Fruit fly (Drosophila melanogaster): ENCODE measurements around the gene eIF4EHP.
A peak's percentile ranks its signal among the peaks of the same experiment; 100 is the strongest.

eIF4EHP gene

dm6 chr3R:24031825-24032523 is 76.8 kb downstream of the eIF4EHP start, which contains the start of the genes KrT95D and Mettl3 (continued):
- TF ChIP-seq CG30020 (tag; optimal IDR thresholded peaks at IDR 0.05) (peak; percentile 37), hkb (optimal IDR thresholded peaks at IDR 0.05) (peak; percentile 32), hkb (GFP tag; IDR thresholded peaks at IDR 0.05) (no peak), zen (tag; optimal IDR thresholded peaks at IDR 0.05) (peak; percentile 0), CoRest (tag; optimal IDR thresholded peaks at IDR 0.05) (peak; percentile 41), Sox102F (GFP tag; optimal IDR thresholded peaks at IDR 0.05) (no peak), Med (GFP tag) (peak; percentile 81), Pdp1 (GFP tag; optimal IDR thresholded peaks at IDR 0.05) (peak; percentile 2 to 32), phol (tag; optimal IDR thresholded peaks at IDR 0.05) (peak; percentile 56), CG32772 (GFP tag; IDR thresholded peaks at IDR 0.05) (peak; percentile 59), CHES-1-like (GFP tag; optimal IDR thresholded peaks at IDR 0.05) (peak; percentile 65), gro (GFP tag; optimal IDR thresholded peaks at IDR 0.05) (peak; percentile 22), CG6689 (GFP tag; IDR thresholded peaks at IDR 0.05) (0 out of 2 replicates have a peak, but pooled peaks have one; percentile 4), CG12104 (GFP tag; optimal IDR thresholded peaks at IDR 0.05) (no peak), Bgb (GFP tag; IDR thresholded peaks at IDR 0.05; ENCODE audit: partially characterized antibody) (peak; percentile 38; the same call in 1 of the 2 replicates), CG30403 (GFP tag; optimal IDR thresholded peaks at IDR 0.05) (peak; percentile 10), YL-1 (GFP tag; optimal IDR thresholded peaks at IDR 0.05) (peak; percentile 28), Nf-YB (GFP tag; optimal IDR thresholded peaks at IDR 0.05) (peak; percentile 23), CG17186 (GFP tag; optimal IDR thresholded peaks at IDR 0.05) (peak; percentile 38), Sry-δ (GFP tag; optimal IDR thresholded peaks at IDR 0.05) (peak; percentile 37), Dad (GFP tag; optimal IDR thresholded peaks at IDR 0.05) (peak; percentile 10), pzg (GFP tag; optimal IDR thresholded peaks at IDR 0.05) (peak; percentile 80), CG6813 (GFP tag; optimal IDR thresholded peaks at IDR 0.05) (no peak), CG16863 (GFP tag; optimal IDR thresholded peaks at IDR 0.05) (no peak), CG2199 (GFP tag; IDR thresholded peaks at IDR 0.05) (0 out of 3 replicates have a peak, but pooled peaks have one; percentile 21), Hsf (GFP tag; optimal IDR thresholded peaks at IDR 0.05) (peak; percentile 4), sens (GFP tag) (peak; percentile 83), Rfx (GFP tag; IDR thresholded peaks at IDR 0.05) (peak; percentile 8), Deaf1 (tag; optimal IDR thresholded peaks at IDR 0.05) (no peak), scrt (GFP tag; optimal IDR thresholded peaks at IDR 0.05) (peak; percentile 81), ara (GFP tag; IDR thresholded peaks at IDR 0.05) (0 out of 2 replicates have a peak, but pooled peaks have one; percentile 17), Sin3A (optimal IDR thresholded peaks at IDR 0.05) (peak; percentile 81), CG14710 (tag; optimal IDR thresholded peaks at IDR 0.05) (peak; percentile 72), danr (GFP tag; IDR thresholded peaks at IDR 0.05) (no peak), insv (GFP tag; optimal IDR thresholded peaks at IDR 0.05) (peak in 1 of 2 experiments; percentile 22), Stat92E (GFP tag; optimal IDR thresholded peaks at IDR 0.05) (peak in 1 of 3 experiments; percentile 47), CG9727 (GFP tag; optimal IDR thresholded peaks at IDR 0.05) (no peak), CG14860 (GFP tag; IDR thresholded peaks at IDR 0.05; ENCODE audit: partially characterized antibody) (0 out of 3 replicates have a peak, but pooled peaks have one; percentile 35), CG4424 (GFP tag; optimal IDR thresholded peaks at IDR 0.05) (peak; percentile 25), fd96Cb (tag; optimal IDR thresholded peaks at IDR 0.05) (no peak), Oaz (GFP tag; IDR thresholded peaks at IDR 0.05) (no peak), BEAF-32 (GFP tag; optimal IDR thresholded peaks at IDR 0.05) (peak; percentile 56), Dfd (GFP tag; optimal IDR thresholded peaks at IDR 0.05) (no peak), Aef1 (GFP tag; IDR thresholded peaks at IDR 0.05) (no peak), D (optimal IDR thresholded peaks at IDR 0.05) (no peak), D (GFP tag; optimal IDR thresholded peaks at IDR 0.05) (peak; percentile 35), CG8388 (GFP tag; optimal IDR thresholded peaks at IDR 0.05) (no peak), CG33213 (GFP tag; optimal IDR thresholded peaks at IDR 0.05) (peak; percentile 42), sug (tag; optimal IDR thresholded peaks at IDR 0.05) (peak; percentile 22), CG11085 (GFP tag; IDR thresholded peaks at IDR 0.05) (no peak)
